Worm (Caenorhabditis elegans): ENCODE results near the gene crn-4.
A peak's percentile ranks its signal among the peaks of the same experiment; 100 is the strongest.

Gene crn-4

ce11 chrX:2258001-2258400 is at the start of gene crn-4:
TSS of gene crn-4 (minus strand) at chrX:2258101.
- TF ChIP-seq xbp-1 (tag; optimal IDR thresholded peaks at IDR 0.05): no peak
- TF ChIP-seq efl-1 (optimal IDR thresholded peaks at IDR 0.05): no peak
- no peak for TF ChIP-seq efl-1 (GFP tag; optimal IDR thresholded peaks at IDR 0.05 in 1 of 2)
- no peak for TF ChIP-seq irx-1 (tag; optimal IDR thresholded peaks at IDR 0.05)
- TF ChIP-seq mab-9 (GFP tag; IDR thresholded peaks at IDR 0.05): no peak
- no peak for TF ChIP-seq sptf-1 (tag; optimal IDR thresholded peaks at IDR 0.05)
- TF ChIP-seq elt-2 (tag; optimal IDR thresholded peaks at IDR 0.05): no peak
- no peak for TF ChIP-seq mef-2 (tag; optimal IDR thresholded peaks at IDR 0.05)
- no peak for TF ChIP-seq C04F5.9 (tag; optimal IDR thresholded peaks at IDR 0.05)
- TF ChIP-seq efl-3 (GFP tag; optimal IDR thresholded peaks at IDR 0.05): no peak
- no peak for TF ChIP-seq egl-13 (tag; optimal IDR thresholded peaks at IDR 0.05)
- TF ChIP-seq aha-1 (tag; optimal IDR thresholded peaks at IDR 0.05): no peak
- no peak for TF ChIP-seq isw-1 (GFP tag; IDR thresholded peaks at IDR 0.05)
- TF ChIP-seq hlh-4 (tag; optimal IDR thresholded peaks at IDR 0.05): no peak
- no peak for TF ChIP-seq aly-2 (tag; optimal IDR thresholded peaks at IDR 0.05)
- no peak for TF ChIP-seq nhr-11 (tag; optimal IDR thresholded peaks at IDR 0.05)
- no peak for TF ChIP-seq ceh-90 (tag; optimal IDR thresholded peaks at IDR 0.05)
- no peak for TF ChIP-seq lin-13 (GFP tag; optimal IDR thresholded peaks at IDR 0.05)

- TF ChIP-seq egl-27 (tag; optimal IDR thresholded peaks at IDR 0.05) (no peak), pax-3 (tag; optimal IDR thresholded peaks at IDR 0.05) (no peak), mef-2 (tag; optimal IDR thresholded peaks at IDR 0.05) (no peak), ceh-90 (tag; optimal IDR thresholded peaks at IDR 0.05) (no peak), lin-14 (GFP tag; optimal IDR thresholded peaks at IDR 0.05) (no peak), hlh-17 (GFP tag; optimal IDR thresholded peaks at IDR 0.05; ENCODE audit: borderline replicate concordance) (no peak), unc-86 (tag; optimal IDR thresholded peaks at IDR 0.05) (no peak), pag-3 (tag; optimal IDR thresholded peaks at IDR 0.05; ENCODE audit: borderline replicate concordance, insufficient read depth) (no peak), snpc-4 (tag; optimal IDR thresholded peaks at IDR 0.05) (no peak), fkh-4 (tag; optimal IDR thresholded peaks at IDR 0.05; ENCODE audit: borderline replicate concordance) (no peak), efl-1 (optimal IDR thresholded peaks at IDR 0.05) (no peak), efl-1 (GFP tag; optimal IDR thresholded peaks at IDR 0.05 in 1 of 2) (no peak), ceh-63 (GFP tag; optimal IDR thresholded peaks at IDR 0.05) (no peak), tlp-1 (tag; optimal IDR thresholded peaks at IDR 0.05) (no peak), hpl-2 (GFP tag; optimal IDR thresholded peaks at IDR 0.05) (no peak), ces-1 (GFP tag; optimal IDR thresholded peaks at IDR 0.05) (no peak)
Observed at ce11 chrX:2304496-2304895, 46.6 kb upstream of the crn-4 start.

ce11 chrX:2303253-2303652 is 45.4 kb upstream of the crn-4 start:
- TF ChIP-seq alr-1 (tag; optimal IDR thresholded peaks at IDR 0.05; ENCODE audit: borderline replicate concordance) (no peak), blmp-1 (tag; optimal IDR thresholded peaks at IDR 0.05) (peak; percentile 82), ceh-88 (GFP tag; IDR thresholded peaks at IDR 0.05) (no peak), ama-1 (optimal IDR thresholded peaks at IDR 0.05) (no peak), nhr-237 (tag; optimal IDR thresholded peaks at IDR 0.05) (no peak), efl-1 (optimal IDR thresholded peaks at IDR 0.05) (no peak), efl-1 (GFP tag; optimal IDR thresholded peaks at IDR 0.05 in 1 of 2) (peak in 1 of 2 experiments; percentile 44)

ce11 chrX:2302782-2303181 is 44.9 kb upstream of the crn-4 start, which contains the start of gene hum-6:
TSS of gene hum-6 (plus strand) at chrX:2303082.
- no peak for TF ChIP-seq ces-1 (GFP tag; optimal IDR thresholded peaks at IDR 0.05)
- no peak for TF ChIP-seq ceh-82 (tag; optimal IDR thresholded peaks at IDR 0.05)
- no peak for TF ChIP-seq aha-1 (tag; optimal IDR thresholded peaks at IDR 0.05)
- no peak for TF ChIP-seq alr-1 (tag; optimal IDR thresholded peaks at IDR 0.05; ENCODE audit: borderline replicate concordance)
- TF ChIP-seq ceh-63 (GFP tag; optimal IDR thresholded peaks at IDR 0.05): no peak
- no peak for TF ChIP-seq pag-3 (tag; optimal IDR thresholded peaks at IDR 0.05; ENCODE audit: borderline replicate concordance, insufficient read depth)
- no peak for TF ChIP-seq Y116A8C.19 (tag; optimal IDR thresholded peaks at IDR 0.05; ENCODE audit: borderline replicate concordance)
- no peak for TF ChIP-seq unc-30 (tag; optimal IDR thresholded peaks at IDR 0.05)
- no peak for TF ChIP-seq lin-35 (GFP tag; optimal IDR thresholded peaks at IDR 0.05)
- TF ChIP-seq unc-86 (tag; optimal IDR thresholded peaks at IDR 0.05): no peak
- TF ChIP-seq nhr-11 (tag; optimal IDR thresholded peaks at IDR 0.05): no peak
- TF ChIP-seq hlh-17 (GFP tag; optimal IDR thresholded peaks at IDR 0.05; ENCODE audit: borderline replicate concordance): no peak
- TF ChIP-seq ceh-90 (tag; optimal IDR thresholded peaks at IDR 0.05): no peak
